Fruit fly (Drosophila melanogaster): ENCODE measurements around the gene Lam.

Lam gene

dm6 chr2L:5532061-5532460 lies 10.2 kb upstream of the Lam start, which contains the start of gene Coq6 (continued):
- TF ChIP-seq CG16813 (GFP tag; IDR thresholded peaks at IDR 0.05; ENCODE audit: partially characterized antibody) (peak; percentile 51; the same call in 2 of the 3 replicates), Doc3 (GFP tag; IDR thresholded peaks at IDR 0.05; ENCODE audit: partially characterized antibody) (peak; percentile 65), schlank (tag; optimal IDR thresholded peaks at IDR 0.05) (no peak), kay (GFP tag; optimal IDR thresholded peaks at IDR 0.05) (no peak), Gsc (GFP tag; IDR thresholded peaks at IDR 0.05) (no peak), CG4360 (GFP tag; IDR thresholded peaks at IDR 0.05) (no peak), CG3407 (GFP tag; optimal IDR thresholded peaks at IDR 0.05) (no peak), CG4617 (GFP tag; optimal IDR thresholded peaks at IDR 0.05; ENCODE audit: borderline replicate concordance) (no peak), CG9727 (GFP tag; optimal IDR thresholded peaks at IDR 0.05) (no peak), CG11504 (tag; optimal IDR thresholded peaks at IDR 0.05) (no peak), toy (GFP tag; IDR thresholded peaks at IDR 0.05) (no peak), CG30020 (tag; optimal IDR thresholded peaks at IDR 0.05) (no peak), sens-2 (GFP tag; IDR thresholded peaks at IDR 0.05) (no peak), Antp (GFP tag; optimal IDR thresholded peaks at IDR 0.05) (no peak), bab2 (GFP tag; optimal IDR thresholded peaks at IDR 0.05) (no peak), lmd (GFP tag; IDR thresholded peaks at IDR 0.05) (no peak), CG3838 (GFP tag; optimal IDR thresholded peaks at IDR 0.05) (no peak), CG2129 (GFP tag; IDR thresholded peaks at IDR 0.05; ENCODE audit: partially characterized antibody) (0 out of 2 replicates have a peak, but pooled peaks have one; percentile 18), Nf-YB (GFP tag; optimal IDR thresholded peaks at IDR 0.05) (no peak), CG13287 (GFP tag; IDR thresholded peaks at IDR 0.05; ENCODE audit: partially characterized antibody) (peak; percentile 78), odd (GFP tag; optimal IDR thresholded peaks at IDR 0.05) (no peak), trh (GFP tag; optimal IDR thresholded peaks at IDR 0.05) (no peak), fru (optimal IDR thresholded peaks at IDR 0.05) (no peak), CG12299 (tag; optimal IDR thresholded peaks at IDR 0.05) (no peak), Oaz (GFP tag; IDR thresholded peaks at IDR 0.05) (no peak), CG4404 (GFP tag; IDR thresholded peaks at IDR 0.05) (no peak), CG12104 (GFP tag; optimal IDR thresholded peaks at IDR 0.05) (no peak), Sox102F (GFP tag; optimal IDR thresholded peaks at IDR 0.05) (no peak), CG7357 (GFP tag; IDR thresholded peaks at IDR 0.05) (no peak), fd96Cb (tag; optimal IDR thresholded peaks at IDR 0.05) (no peak), gcm (GFP tag; optimal IDR thresholded peaks at IDR 0.05) (no peak), CG18764 (GFP tag; optimal IDR thresholded peaks at IDR 0.05) (no peak), Eip74EF (GFP tag; optimal IDR thresholded peaks at IDR 0.05) (no peak), CG32532 (GFP tag; IDR thresholded peaks at IDR 0.05) (peak; percentile 42; the same call in 1 of the 2 replicates), CG5245 (GFP tag; optimal IDR thresholded peaks at IDR 0.05) (no peak), HmgZ (tag; optimal IDR thresholded peaks at IDR 0.05) (no peak), NK7.1 (GFP tag; optimal IDR thresholded peaks at IDR 0.05) (no peak), wek (GFP tag; optimal IDR thresholded peaks at IDR 0.05) (no peak), CG14441 (GFP tag; IDR thresholded peaks at IDR 0.05) (no peak), Mes4 (GFP tag; optimal IDR thresholded peaks at IDR 0.05) (no peak), zen2 (GFP tag; IDR thresholded peaks at IDR 0.05; ENCODE audit: partially characterized antibody) (peak; percentile 68; the same call in 2 of the 3 replicates), CG17612 (GFP tag; IDR thresholded peaks at IDR 0.05) (no peak), dan (GFP tag; IDR thresholded peaks at IDR 0.05) (no peak), B-H1 (GFP tag; IDR thresholded peaks at IDR 0.05) (no peak), E2f1 (GFP tag; IDR thresholded peaks at IDR 0.05) (no peak), Abd-B (GFP tag; optimal IDR thresholded peaks at IDR 0.05) (peak; percentile 13), Hr51 (GFP tag; optimal IDR thresholded peaks at IDR 0.05) (no peak), Trl (optimal IDR thresholded peaks at IDR 0.05) (no peak), Trl (GFP tag; optimal IDR thresholded peaks at IDR 0.05) (no peak), CG34376 (GFP tag; optimal IDR thresholded peaks at IDR 0.05) (no peak), tup (GFP tag; optimal IDR thresholded peaks at IDR 0.05) (no peak), CG18476 (GFP tag; optimal IDR thresholded peaks at IDR 0.05) (no peak)

Data from whole organism, embryonic.